Fruit fly (Drosophila melanogaster) whole organism, wandering third instar larva: ENCODE data around the gene yellow-b.

Experiments
- Dif ChIP-seq: fragments of 200-275, 200-300 bp; sonication (Bioruptor generic); optimal IDR thresholded peaks from 2 replicates; lab custom pipeline; 2018; ENCODE audit warnings: missing biosample characterization, missing genetic modification characterization; ENCODE audit not compliant: partially characterized antibody
- GATAd ChIP-seq: sonication (Bioruptor generic); optimal IDR thresholded peaks from 2 replicates; lab custom pipeline; 2016; ENCODE audit warnings: missing biosample characterization, missing genetic modification characterization
- Hnf4 ChIP-seq: fragments of 200-800 bp; sonication (Bioruptor generic); optimal IDR thresholded peaks from 2 replicates; lab custom pipeline; 2016; ENCODE audit warnings: missing biosample characterization, mild to moderate bottlenecking, missing genetic modification characterization
- Hr78 ChIP-seq: fragments of >200 bp; optimal IDR thresholded peaks from 2 replicates; lab custom pipeline; 2017; ENCODE audit warnings: missing biosample characterization, missing genetic modification characterization
- Hr83 ChIP-seq: fragments of 200-300 bp; sonication (Bioruptor generic); optimal IDR thresholded peaks from 2 replicates; lab custom pipeline; 2016; ENCODE audit warnings: missing biosample characterization, mild to moderate bottlenecking, missing genetic modification characterization, moderate library complexity; ENCODE audit not compliant: poor library complexity, severe bottlenecking
- OdsH ChIP-seq: fragments of 200-800 bp; sonication (Bioruptor generic); optimal IDR thresholded peaks from 2 replicates; lab custom pipeline; 2016; ENCODE audit warnings: missing biosample characterization, mild to moderate bottlenecking, missing genetic modification characterization
- br ChIP-seq: fragments of 200-800 bp; sonication (Bioruptor generic); optimal IDR thresholded peaks from 2 replicates; lab custom pipeline; 2016; ENCODE audit warnings: missing biosample characterization, missing genetic modification characterization
- dl ChIP-seq, 2 experiments: fragments of 175-275, 200-275 bp in 1 of 2; fragments of 200-275 bp in 1 of 2; sonication (Bioruptor generic); optimal IDR thresholded peaks; lab custom pipeline; 2018; ENCODE audit warnings: mild to moderate bottlenecking in 2 of 2, missing biosample characterization in 2 of 2, missing genetic modification characterization in 2 of 2, moderate library complexity in 2 of 2; ENCODE audit not compliant: partially characterized antibody in 2 of 2, insufficient read depth in 1 of 2
- dsf ChIP-seq: sonication (Bioruptor generic); optimal IDR thresholded peaks from 2 replicates; lab custom pipeline; 2016; ENCODE audit warnings: missing biosample characterization, missing genetic modification characterization, borderline replicate concordance
- foxo ChIP-seq, 2 experiments: fragments of 200-800 bp; sonication (Bioruptor generic); optimal IDR thresholded peaks; 2 replicates in 1 of 2; 3 replicates in 1 of 2; lab custom pipeline; 2016 to 2017; ENCODE audit warnings: missing biosample characterization in 2 of 2, missing genetic modification characterization in 2 of 2
- h ChIP-seq: fragments of 200-800 bp; sonication (Bioruptor generic); optimal IDR thresholded peaks from 3 replicates; lab custom pipeline; 2016; ENCODE audit warnings: missing biosample characterization, mild to moderate bottlenecking, missing genetic modification characterization
- pan ChIP-seq: fragments of >200 bp; optimal IDR thresholded peaks from 2 replicates; lab custom pipeline; 2017
- usp ChIP-seq: fragments of >200 bp; optimal IDR thresholded peaks from 2 replicates; lab custom pipeline; 2017; ENCODE audit warnings: missing biosample characterization, missing genetic modification characterization

DNA sequence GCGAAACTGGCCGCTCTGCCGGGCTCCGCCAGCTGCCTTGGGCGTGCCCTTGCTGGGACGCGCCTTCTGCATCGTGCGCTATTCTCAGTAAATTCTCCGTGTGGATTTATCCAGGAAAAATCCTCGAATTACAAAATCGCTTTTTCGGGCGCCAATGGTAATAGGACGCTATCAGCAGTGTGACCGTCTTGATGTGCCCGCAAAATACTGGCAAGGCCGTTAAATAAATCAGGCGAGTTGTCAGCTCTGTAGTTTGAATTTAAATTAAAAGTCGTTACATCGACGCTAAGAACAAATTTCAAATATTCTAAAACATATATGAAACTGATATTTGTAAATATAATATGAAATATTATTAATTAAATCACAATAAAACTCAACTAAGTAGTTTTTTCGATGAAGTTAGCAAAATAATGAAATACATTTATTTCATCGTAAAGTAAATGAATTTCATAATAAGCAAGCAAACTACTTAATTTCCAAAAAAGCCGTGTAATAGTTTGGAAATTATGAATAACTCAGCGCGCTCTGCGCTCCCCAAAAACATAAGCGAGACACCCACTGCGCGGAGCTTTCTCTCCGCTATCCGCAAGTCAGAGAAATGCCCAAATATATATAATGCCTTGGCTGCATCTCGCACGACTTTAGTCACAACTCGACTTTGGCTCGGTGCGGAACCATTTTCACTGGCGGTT, 15.8 kb upstream of the yellow-b start, which contains the start of the genes glu and ChLD3:
- TF ChIP-seq OdsH (GFP tag; lab: Kevin White, UChicago) = no peak
- no peak for TF ChIP-seq dl (GFP tag; optimal IDR thresholded peaks at IDR 0.05; lab: Kevin White, UChicago; ENCODE audit: insufficient read depth in 1 of 2, partially characterized antibody in 2 of 2)
- no peak for TF ChIP-seq h
- TF ChIP-seq Hnf4 (GFP tag; lab: Kevin White, UChicago) = no peak
- no peak for TF ChIP-seq Hr83
- TF ChIP-seq usp (GFP tag; lab: Kevin White, UChicago) = no peak
- TF ChIP-seq Dif (GFP tag; lab: Kevin White, UChicago) = no peak
- TF ChIP-seq GATAd = no peak
- TF ChIP-seq pan (lab: Kevin White, UChicago) = no peak
- TF ChIP-seq dsf (GFP tag; lab: Kevin White, UChicago) = no peak
- TF ChIP-seq Hr78 (GFP tag; lab: Kevin White, UChicago) = no peak
- TF ChIP-seq foxo (GFP tag; optimal IDR thresholded peaks at IDR 0.05; lab: Kevin White, UChicago) = no peak
- TF ChIP-seq br (GFP tag; lab: Kevin White, UChicago) = no peak
